Fruit fly (Drosophila melanogaster) whole organism, embryonic: ENCODE data around the gene Fmr1.

ENCODE experiments used
- Atf6 ChIP-seq: fragments of 200-800 bp; sonication (Bioruptor generic); IDR thresholded peaks from 2 replicates; pipeline ENCODE4 v1.3.6; 2022; ENCODE audit warnings: missing biosample characterization, missing genetic modification characterization
- BtbVII ChIP-seq: fragments of 200-800 bp; sonication (Bioruptor generic); optimal IDR thresholded peaks from 3 replicates; lab custom pipeline; 2017; ENCODE audit warnings: missing biosample characterization, mild to moderate bottlenecking, missing genetic modification characterization
- CG1024 ChIP-seq: fragments of 200-800 bp; sonication (Bioruptor generic); IDR thresholded peaks from 2 replicates; pipeline ENCODE4 v1.3.6; 2022; ENCODE audit warnings: missing biosample characterization, missing genetic modification characterization
- CG10543 ChIP-seq: fragments of 200-800 bp; sonication (Bioruptor generic); optimal IDR thresholded peaks from 3 replicates; lab custom pipeline; 2017; ENCODE audit warnings: missing biosample characterization, mild to moderate bottlenecking, missing genetic modification characterization, moderate library complexity
- CG10979 ChIP-seq: fragments of 200-800 bp; sonication (Bioruptor generic); optimal IDR thresholded peaks from 2 replicates; lab custom pipeline; 2018; ENCODE audit warnings: missing biosample characterization, mild to moderate bottlenecking, missing genetic modification characterization, moderate library complexity
- CG12391 ChIP-seq: fragments of 200-800 bp; sonication (Bioruptor generic); optimal IDR thresholded peaks from 3 replicates; lab custom pipeline; 2018; ENCODE audit warnings: missing biosample characterization, mild to moderate bottlenecking, missing genetic modification characterization, moderate library complexity
- CG12744 ChIP-seq: fragments of 200-800 bp; sonication (Bioruptor generic); optimal IDR thresholded peaks from 2 replicates; lab custom pipeline; 2016; ENCODE audit warnings: missing biosample characterization, missing genetic modification characterization
- CG12769 ChIP-seq: fragments of 200-800 bp; sonication (Bioruptor generic); optimal IDR thresholded peaks from 2 replicates; lab custom pipeline; 2019; ENCODE audit warnings: missing biosample characterization, mild to moderate bottlenecking, missing genetic modification characterization, moderate library complexity
- CG17568 ChIP-seq: fragments of 200-800 bp; sonication (Bioruptor generic); optimal IDR thresholded peaks from 2 replicates; lab custom pipeline; 2018; ENCODE audit warnings: missing biosample characterization, mild to moderate bottlenecking, missing genetic modification characterization, moderate library complexity
- CG18599 ChIP-seq: fragments of 200-800 bp; sonication (Bioruptor generic); optimal IDR thresholded peaks from 3 replicates; lab custom pipeline; 2017; ENCODE audit warnings: missing biosample characterization, missing genetic modification characterization, mild to moderate bottlenecking, moderate library complexity, missing genetic modification reagents
- CG18619 ChIP-seq: fragments of 200-800 bp; sonication (Bioruptor generic); optimal IDR thresholded peaks from 3 replicates; lab custom pipeline; 2017; ENCODE audit warnings: missing biosample characterization, mild to moderate bottlenecking, missing genetic modification characterization
- CG3407 ChIP-seq: fragments of 200-800 bp; sonication (Bioruptor generic); optimal IDR thresholded peaks from 2 replicates; lab custom pipeline; 2018; ENCODE audit warnings: missing biosample characterization, mild to moderate bottlenecking, missing genetic modification characterization
- CG42726 ChIP-seq: fragments of 200-800 bp; sonication (Bioruptor generic); IDR thresholded peaks from 2 replicates; pipeline ENCODE4 v1.3.6; 2022; ENCODE audit warnings: missing biosample characterization, missing genetic modification characterization; ENCODE audit not compliant: partially characterized antibody
- CG4328 ChIP-seq: fragments of 200-800 bp; sonication (Bioruptor generic); optimal IDR thresholded peaks from 3 replicates; lab custom pipeline; 2017; ENCODE audit warnings: missing biosample characterization, missing genetic modification reagents, missing genetic modification characterization
- CG4424 ChIP-seq: fragments of 200-800 bp; sonication (Bioruptor generic); optimal IDR thresholded peaks from 3 replicates; lab custom pipeline; 2016; ENCODE audit warnings: missing biosample characterization, missing genetic modification characterization
- CG4707 ChIP-seq: fragments of 200-800 bp; sonication (Bioruptor generic); optimal IDR thresholded peaks from 2 replicates; lab custom pipeline; 2018; ENCODE audit warnings: missing biosample characterization, mild to moderate bottlenecking, missing genetic modification characterization, moderate library complexity
- CG6654 ChIP-seq: fragments of 200-800 bp; sonication (Bioruptor generic); optimal IDR thresholded peaks from 2 replicates; lab custom pipeline; 2017; ENCODE audit warnings: missing biosample characterization, mild to moderate bottlenecking, missing genetic modification characterization
- CG9817 ChIP-seq: fragments of 200-800 bp; sonication (Bioruptor generic); optimal IDR thresholded peaks from 2 replicates; lab custom pipeline; 2018; ENCODE audit warnings: missing biosample characterization, mild to moderate bottlenecking, missing genetic modification characterization, moderate library complexity
- E2f1 ChIP-seq: fragments of 200-800 bp; sonication (Bioruptor generic); IDR thresholded peaks from 2 replicates; pipeline ENCODE4 v1.3.6; 2022; ENCODE audit warnings: missing biosample characterization, missing genetic modification characterization
- ERR ChIP-seq: fragments of 200-800 bp; sonication (Bioruptor generic); optimal IDR thresholded peaks from 2 replicates; lab custom pipeline; 2016; ENCODE audit warnings: missing biosample characterization, missing genetic modification characterization
- HHEX ChIP-seq: fragments of 200-800 bp; sonication (Bioruptor generic); optimal IDR thresholded peaks from 3 replicates; lab custom pipeline; 2017; ENCODE audit warnings: missing biosample characterization, mild to moderate bottlenecking, missing genetic modification characterization, missing genetic modification reagents
- HLH3B ChIP-seq: fragments of 200-800 bp; sonication (Bioruptor generic); IDR thresholded peaks from 2 replicates; pipeline ENCODE4 v1.3.6; 2022; ENCODE audit warnings: missing biosample characterization, missing genetic modification characterization
- Hand ChIP-seq: fragments of 200-800 bp; sonication (Bioruptor generic); optimal IDR thresholded peaks from 2 replicates; lab custom pipeline; 2017; ENCODE audit warnings: mild to moderate bottlenecking, missing biosample characterization, missing genetic modification reagents, missing genetic modification characterization
- Rx ChIP-seq: fragments of 200-800 bp; sonication (Bioruptor generic); IDR thresholded peaks from 2 replicates; pipeline ENCODE4 v1.3.6; 2022; ENCODE audit warnings: missing biosample characterization, missing genetic modification characterization
- Sry-δ ChIP-seq: fragments of 200-800 bp; sonication (Bioruptor generic); optimal IDR thresholded peaks from 2 replicates; lab custom pipeline; 2016; ENCODE audit warnings: missing biosample characterization, missing genetic modification characterization
- Stat92E ChIP-seq, 3 experiments: fragments of >200 bp in 2 of 3; fragments of 200-800 bp in 1 of 3; sonication (Bioruptor generic) in 1 of 3; optimal IDR thresholded peaks; 2 replicates each; lab custom pipeline; 2017 to 2019; ENCODE audit warnings: missing biosample characterization in 3 of 3, missing genetic modification characterization in 3 of 3, mild to moderate bottlenecking in 1 of 3, moderate library complexity in 1 of 3
- ems ChIP-seq: fragments of 200-800 bp; sonication (Bioruptor generic); optimal IDR thresholded peaks from 3 replicates; lab custom pipeline; 2016; ENCODE audit warnings: missing biosample characterization, missing genetic modification characterization
- esg ChIP-seq: fragments of 200-800 bp; sonication (Bioruptor generic); conservative IDR thresholded peaks from 2 replicates; pipeline ENCODE4 v1.3.6; 2022; ENCODE audit warnings: missing biosample characterization, missing genetic modification characterization
- fd3F ChIP-seq: fragments of 200-800 bp; sonication (Bioruptor generic); optimal IDR thresholded peaks from 2 replicates; lab custom pipeline; 2018; ENCODE audit warnings: missing biosample characterization, mild to moderate bottlenecking, missing genetic modification characterization, moderate library complexity
- gcm ChIP-seq: fragments of 200-800 bp; sonication (Bioruptor generic); optimal IDR thresholded peaks from 2 replicates; lab custom pipeline; 2019; ENCODE audit warnings: missing biosample characterization, mild to moderate bottlenecking, missing genetic modification characterization, moderate library complexity
- grau ChIP-seq: fragments of 200-800 bp; optimal IDR thresholded peaks from 3 replicates; lab custom pipeline; 2019; ENCODE audit warnings: missing biosample characterization, mild to moderate bottlenecking, missing genetic modification characterization, moderate library complexity
- hth ChIP-seq: fragments of >200 bp; optimal IDR thresholded peaks from 2 replicates; lab custom pipeline; 2017; ENCODE audit warnings: inconsistent platforms
- kah ChIP-seq: fragments of 200-800 bp; sonication (Bioruptor generic); optimal IDR thresholded peaks from 2 replicates; lab custom pipeline; 2018; ENCODE audit warnings: missing biosample characterization, mild to moderate bottlenecking, missing genetic modification characterization
- lab ChIP-seq: fragments of 200-800 bp; sonication (Bioruptor generic); optimal IDR thresholded peaks from 3 replicates; lab custom pipeline; 2017; ENCODE audit warnings: missing biosample characterization, missing genetic modification characterization, mild to moderate bottlenecking, moderate library complexity, missing genetic modification reagents
- lbe ChIP-seq: fragments of 200-800 bp; sonication (Bioruptor generic); optimal IDR thresholded peaks from 2 replicates; lab custom pipeline; 2016; ENCODE audit warnings: missing biosample characterization, mild to moderate bottlenecking, missing genetic modification characterization
- lov ChIP-seq, 2 experiments: fragments of 200-800 bp in 1 of 2; fragments of >200 bp in 1 of 2; sonication (Bioruptor generic) in 1 of 2; IDR thresholded peaks in 1 of 2; optimal IDR thresholded peaks in 1 of 2; 2 replicates in 1 of 2; 3 replicates in 1 of 2; pipeline versions ENCODE4 v1.3.6 to Lab custom; 2017 to 2022; ENCODE audit warnings: missing biosample characterization in 1 of 2, missing genetic modification characterization in 1 of 2
- nmo ChIP-seq: fragments of 200-800 bp; sonication (Bioruptor generic); optimal IDR thresholded peaks from 2 replicates; lab custom pipeline; 2018; ENCODE audit warnings: missing biosample characterization, mild to moderate bottlenecking, missing genetic modification characterization, moderate library complexity
- nom ChIP-seq: fragments of 200-800 bp; sonication (Bioruptor generic); optimal IDR thresholded peaks from 2 replicates; lab custom pipeline; 2017; ENCODE audit warnings: missing biosample characterization, missing genetic modification characterization, mild to moderate bottlenecking, moderate library complexity, missing genetic modification reagents
- oc ChIP-seq: fragments of 200-800 bp; sonication (Bioruptor generic); optimal IDR thresholded peaks from 2 replicates; lab custom pipeline; 2018; ENCODE audit warnings: missing biosample characterization, mild to moderate bottlenecking, missing genetic modification characterization, moderate library complexity
- pnt ChIP-seq: fragments of 200-800 bp; sonication (Bioruptor generic); optimal IDR thresholded peaks from 3 replicates; lab custom pipeline; 2016; ENCODE audit warnings: missing biosample characterization, missing genetic modification characterization
- ranshi ChIP-seq: fragments of 200-800 bp; sonication (Bioruptor generic); IDR thresholded peaks from 2 replicates; pipeline ENCODE4 v1.3.6; 2022; ENCODE audit warnings: missing biosample characterization, missing genetic modification characterization
- salm ChIP-seq: fragments of 200-800 bp; sonication (Bioruptor generic); optimal IDR thresholded peaks from 2 replicates; lab custom pipeline; 2018; ENCODE audit warnings: missing biosample characterization, mild to moderate bottlenecking, missing genetic modification characterization
- tin ChIP-seq: fragments of 200-800 bp; sonication (Bioruptor generic); optimal IDR thresholded peaks from 3 replicates; lab custom pipeline; 2016; ENCODE audit warnings: missing biosample characterization, missing genetic modification characterization
- tio ChIP-seq: fragments of 200-800 bp; sonication (Bioruptor generic); optimal IDR thresholded peaks from 2 replicates; lab custom pipeline; 2017; ENCODE audit warnings: missing biosample characterization, missing genetic modification characterization, inconsistent platforms
- tll ChIP-seq, 2 experiments: fragments of 200-800 bp in 1 of 2; fragments of >200 bp in 1 of 2; sonication (Bioruptor generic) in 1 of 2; optimal IDR thresholded peaks; 2 replicates each; lab custom pipeline; 2017 to 2019; ENCODE audit warnings: missing biosample characterization in 2 of 2, missing genetic modification characterization in 2 of 2, mild to moderate bottlenecking in 1 of 2, moderate library complexity in 1 of 2
- toy ChIP-seq: fragments of 200-800 bp; sonication (Bioruptor generic); IDR thresholded peaks from 2 replicates; pipeline ENCODE4 v1.3.6; 2022; ENCODE audit warnings: missing biosample characterization, missing genetic modification characterization
- tup ChIP-seq: fragments of 200-800 bp; sonication (Bioruptor generic); optimal IDR thresholded peaks from 2 replicates; lab custom pipeline; 2016; ENCODE audit warnings: missing biosample characterization, mild to moderate bottlenecking, missing genetic modification characterization, moderate library complexity
- tx ChIP-seq: fragments of 200-800 bp; sonication (Bioruptor generic); optimal IDR thresholded peaks from 2 replicates; lab custom pipeline; 2016; ENCODE audit warnings: missing biosample characterization, missing genetic modification characterization
- yki ChIP-seq: fragments of >200 bp; optimal IDR thresholded peaks from 3 replicates; lab custom pipeline; 2018

Gene Fmr1

DNA sequence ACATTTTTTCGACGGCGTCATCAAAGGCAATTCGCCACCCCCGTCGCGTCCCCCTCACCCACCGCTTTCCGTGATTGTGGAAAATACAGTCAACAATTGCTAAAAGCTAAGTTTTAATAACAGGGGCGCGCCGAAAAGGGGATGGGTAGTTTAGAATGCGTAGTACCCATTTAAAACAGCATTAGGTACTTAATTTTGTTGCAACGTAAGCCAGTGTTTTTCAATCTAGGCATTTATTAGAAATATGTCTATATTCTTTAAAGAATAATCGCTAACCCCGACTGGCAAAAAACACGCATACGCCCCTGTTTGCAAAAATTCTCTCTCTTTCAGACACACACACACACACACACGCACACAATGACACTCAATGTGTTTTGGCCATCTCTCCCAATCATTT, 25.0 kb downstream of the Fmr1 start (continued):
- TF ChIP-seq CG10979 (tag; lab: Kevin White, UChicago) = no peak
- TF ChIP-seq CG42726 (GFP tag; lab: Robert Waterston, UW) = no peak
- no peak for TF ChIP-seq CG1024 (GFP tag; lab: Robert Waterston, UW)
- TF ChIP-seq HHEX (GFP tag; lab: Kevin White, UChicago) = peak; percentile 47
- no peak for TF ChIP-seq CG10543
- TF ChIP-seq CG12391 (tag; lab: Kevin White, UChicago) = peak; percentile 25
- TF ChIP-seq Hand (GFP tag; lab: Kevin White, UChicago) = peak; percentile 54
- no peak for TF ChIP-seq hth
- no peak for TF ChIP-seq tll (GFP tag; optimal IDR thresholded peaks at IDR 0.05; lab: Kevin White, UChicago)
- TF ChIP-seq Sry-δ (GFP tag; lab: Kevin White, UChicago) = no peak
- TF ChIP-seq tx (GFP tag; lab: Kevin White, UChicago) = peak; percentile 2
- no peak for TF ChIP-seq yki
- TF ChIP-seq Rx = no peak
- peak; percentile 70 for TF ChIP-seq Atf6 (GFP tag; lab: Robert Waterston, UW)
- peak; percentile 86 for TF ChIP-seq CG18599 (GFP tag; lab: Kevin White, UChicago)
- peak; percentile 41; the same call in 1 of the 2 replicates for TF ChIP-seq E2f1
- TF ChIP-seq oc (tag; lab: Kevin White, UChicago) = no peak
- TF ChIP-seq nmo (GFP tag; lab: Kevin White, UChicago) = no peak
- TF ChIP-seq tin (GFP tag; lab: Kevin White, UChicago) = peak; percentile 2
- TF ChIP-seq lbe (GFP tag; lab: Kevin White, UChicago) = peak; percentile 87
- TF ChIP-seq ERR (GFP tag; lab: Kevin White, UChicago) = peak; percentile 5
- peak; percentile 82 for TF ChIP-seq CG12769 (tag; lab: Kevin White, UChicago)
- TF ChIP-seq CG18619 (GFP tag; lab: Kevin White, UChicago) = peak; percentile 56
- no peak for TF ChIP-seq CG17568 (GFP tag; lab: Kevin White, UChicago)
- TF ChIP-seq grau = peak; percentile 66
- TF ChIP-seq toy (GFP tag; lab: Robert Waterston, UW) = no peak
- TF ChIP-seq lov (optimal IDR thresholded peaks at IDR 0.05; lab: Kevin White, UChicago) = no peak
- no peak for TF ChIP-seq lov (GFP tag; IDR thresholded peaks at IDR 0.05; lab: Robert Waterston, UW)
- no peak for TF ChIP-seq tio (GFP tag; lab: Kevin White, UChicago)
- TF ChIP-seq CG12744 (GFP tag; lab: Kevin White, UChicago) = no peak
- TF ChIP-seq CG9817 (tag; lab: Kevin White, UChicago) = peak; percentile 53
- TF ChIP-seq CG3407 = no peak
- TF ChIP-seq ems = peak; percentile 42
- no peak for TF ChIP-seq tup (GFP tag; lab: Kevin White, UChicago)
- no peak for TF ChIP-seq pnt
- TF ChIP-seq CG4424 (GFP tag; lab: Kevin White, UChicago) = no peak
- TF ChIP-seq fd3F = peak; percentile 31
- TF ChIP-seq BtbVII (GFP tag; lab: Kevin White, UChicago) = peak; percentile 65
- no peak for TF ChIP-seq Stat92E (GFP tag; optimal IDR thresholded peaks at IDR 0.05; lab: Kevin White, UChicago)
- TF ChIP-seq nom (GFP tag; lab: Kevin White, UChicago) = no peak
- no peak for TF ChIP-seq gcm (GFP tag; lab: Kevin White, UChicago)
- TF ChIP-seq esg = peak; percentile 37; the same call in 1 of the 2 replicates
- peak; percentile 82 for TF ChIP-seq lab
- TF ChIP-seq CG4707 (GFP tag; lab: Kevin White, UChicago) = no peak
- peak; percentile 67; the same call in 1 of the 2 replicates for TF ChIP-seq ranshi (GFP tag; lab: Robert Waterston, UW)
- TF ChIP-seq salm = no peak
- peak; percentile 16 for TF ChIP-seq CG6654 (GFP tag; lab: Kevin White, UChicago)
- no peak for TF ChIP-seq kah (GFP tag; lab: Kevin White, UChicago)
- peak; percentile 14; the same call in 1 of the 2 replicates for TF ChIP-seq HLH3B (GFP tag; lab: Robert Waterston, UW)
- no peak for TF ChIP-seq CG4328 (GFP tag; lab: Kevin White, UChicago)
